Worm (Caenorhabditis elegans): ENCODE data around the gene Y51H4A.935.

DNA sequence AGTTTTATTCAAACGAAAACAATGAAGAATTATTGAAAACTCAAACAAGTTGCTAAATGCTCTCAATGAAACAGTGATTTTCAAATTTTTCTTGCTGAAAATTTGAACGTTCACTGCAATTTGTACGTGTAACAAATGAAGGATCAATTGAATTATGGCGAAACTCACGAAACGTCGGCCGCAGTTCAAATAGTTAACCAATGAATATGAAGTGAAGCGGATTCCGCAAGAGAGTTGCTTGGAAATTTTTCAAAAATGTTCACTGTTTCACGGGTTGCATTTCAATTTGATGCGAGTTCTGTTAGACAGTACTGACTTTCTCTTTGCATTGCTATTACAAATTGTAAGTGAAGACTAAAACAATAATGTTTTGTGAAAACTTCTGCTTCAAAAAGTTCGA lies 27.9 kb upstream of the Y51H4A.935 start:
- TF ChIP-seq F13C5.2 (tag; optimal IDR thresholded peaks at IDR 0.05) = no peak
- no peak for TF ChIP-seq ama-1 (optimal IDR thresholded peaks at IDR 0.05)
- no peak for TF ChIP-seq flt-1 (GFP tag; IDR thresholded peaks at IDR 0.05)
- TF ChIP-seq tra-4 (tag; optimal IDR thresholded peaks at IDR 0.05) = no peak
- TF ChIP-seq ceh-36 (tag; optimal IDR thresholded peaks at IDR 0.05) = no peak
- TF ChIP-seq scrt-1 (GFP tag; IDR thresholded peaks at IDR 0.05) = no peak
- no peak for TF ChIP-seq tbx-37 (GFP tag; conservative IDR thresholded peaks at IDR 0.05)
- TF ChIP-seq tbx-11 (GFP tag; IDR thresholded peaks at IDR 0.05) = no peak
- TF ChIP-seq hmbx-1 (tag; optimal IDR thresholded peaks at IDR 0.05) = no peak
